Worm (Caenorhabditis elegans) whole organism, young adult: ENCODE results near the gene T19B10.5.

Experiments
- F49E8.2 ChIP-seq: sonication (generic microtip); optimal IDR thresholded peaks from 3 replicates; lab custom pipeline; 2017; ENCODE audit warnings: missing genetic modification characterization, mild to moderate bottlenecking, missing compliant biosample characterization, antibody characterized with exemption, moderate library complexity; ENCODE audit not compliant: insufficient read depth
- K12H6.12 ChIP-seq: fragments of 200-800 bp; sonication (Bioruptor generic); optimal IDR thresholded peaks from 2 replicates; lab custom pipeline; 2018; ENCODE audit warnings: mild to moderate bottlenecking, missing genetic modification characterization, missing compliant biosample characterization
- T26A5.8 ChIP-seq: sonication (generic microtip); optimal IDR thresholded peaks from 2 replicates; lab custom pipeline; 2016; ENCODE audit warnings: missing genetic modification characterization, missing compliant biosample characterization
- ama-1 ChIP-seq, 3 experiments: fragments of 150-350 bp in 1 of 3; sonication (generic microtip) in 2 of 3; optimal IDR thresholded peaks; 2 replicates each; lab custom pipeline; 2014 to 2018; ENCODE audit warnings: missing biosample characterization in 2 of 3, missing genetic modification characterization in 2 of 3, missing genetic modification reagents in 2 of 3
- attf-3 ChIP-seq: fragments of 200-800 bp; sonication (Bioruptor generic); conservative IDR thresholded peaks from 2 replicates; pipeline ENCODE4 v1.3.6; 2022; ENCODE audit warnings: missing genetic modification reagents, missing genetic modification characterization, missing compliant biosample characterization
- hrde-1 ChIP-seq: sonication (generic microtip); optimal IDR thresholded peaks from 2 replicates; lab custom pipeline; 2016; ENCODE audit warnings: missing genetic modification characterization, mild to moderate bottlenecking, missing compliant biosample characterization, moderate library complexity, missing genotype, missing genetic modification reagents, borderline replicate concordance
- madf-3 ChIP-seq: fragments of 200-800 bp; sonication (Bioruptor generic); IDR thresholded peaks from 2 replicates; pipeline ENCODE4 v1.3.6; 2022; ENCODE audit warnings: missing genetic modification reagents, missing genetic modification characterization, missing compliant biosample characterization
- nhr-120 ChIP-seq: fragments of 200-800 bp; sonication (Bioruptor generic); IDR thresholded peaks from 2 replicates; pipeline ENCODE4 v1.3.6; 2022; ENCODE audit warnings: missing genetic modification characterization, missing compliant biosample characterization
- nhr-27 ChIP-seq: fragments of 200-800 bp; sonication (Bioruptor generic); optimal IDR thresholded peaks from 2 replicates; lab custom pipeline; 2018; ENCODE audit warnings: mild to moderate bottlenecking, missing genetic modification characterization, moderate library complexity, missing compliant biosample characterization
- sdz-38 ChIP-seq: sonication (generic microtip); optimal IDR thresholded peaks from 2 replicates; lab custom pipeline; 2016; ENCODE audit warnings: missing genotype, missing genetic modification characterization, missing compliant biosample characterization
- snpc-1.3 ChIP-seq: sonication (generic microtip); optimal IDR thresholded peaks from 2 replicates; lab custom pipeline; 2017; ENCODE audit warnings: missing genetic modification characterization, mild to moderate bottlenecking, missing compliant biosample characterization, antibody characterized with exemption, moderate library complexity, missing genotype, missing genetic modification reagents; ENCODE audit not compliant: insufficient read depth
- snpc-4 ChIP-seq, 5 experiments: fragments of 150-350 bp in 1 of 5; sonication (generic microtip) in 4 of 5; optimal IDR thresholded peaks; 2 replicates each; lab custom pipeline; 2014 to 2018; ENCODE audit warnings: missing genetic modification characterization in 5 of 5, missing biosample characterization in 3 of 5, antibody characterized with exemption in 2 of 5, mild to moderate bottlenecking in 2 of 5, missing compliant biosample characterization in 2 of 5, missing genotype in 2 of 5, moderate library complexity in 2 of 5, missing genetic modification reagents in 1 of 5
- somi-1 ChIP-seq: fragments of 200-800 bp; sonication (Bioruptor generic); optimal IDR thresholded peaks from 2 replicates; lab custom pipeline; 2018; ENCODE audit warnings: mild to moderate bottlenecking, missing genetic modification characterization, missing compliant biosample characterization

- TF ChIP-seq ama-1 (optimal IDR thresholded peaks at IDR 0.05; lab: Kevin White, UChicago) (no peak), ama-1 (GFP tag; optimal IDR thresholded peaks at IDR 0.05; lab: Kevin White, UChicago) (no peak), somi-1 (GFP tag; lab: Kevin White, UChicago) (no peak), snpc-1.3 (no peak), madf-3 (GFP tag; lab: Robert Waterston, UW) (no peak), T26A5.8 (tag; lab: Kevin White, UChicago) (no peak), sdz-38 (tag; lab: Kevin White, UChicago) (no peak), K12H6.12 (tag; lab: Kevin White, UChicago) (no peak), nhr-27 (tag; lab: Kevin White, UChicago) (no peak), F49E8.2 (tag; lab: Kevin White, UChicago) (no peak), snpc-4 (GFP tag; optimal IDR thresholded peaks at IDR 0.05; lab: Kevin White, UChicago) (no peak), snpc-4 (tag; optimal IDR thresholded peaks at IDR 0.05; lab: Kevin White, UChicago) (no peak), attf-3 (GFP tag; lab: Robert Waterston, UW) (no peak), nhr-120 (no peak), hrde-1 (tag; lab: Kevin White, UChicago) (no peak)
Observed at ce11 chrV:11272848-11273247, 38.4 kb downstream of the T19B10.5 start, which contains the start of gene clec-223.
